Fruit fly (Drosophila melanogaster) whole organism, embryonic: Measurements from ENCODE around the gene CG4041.

Experiments
- CG10267 ChIP-seq: fragments of 200-800 bp; sonication (Bioruptor generic); optimal IDR thresholded peaks from 2 replicates; lab custom pipeline; 2018; ENCODE audit warnings: missing biosample characterization, mild to moderate bottlenecking, missing genetic modification characterization, moderate library complexity
- CG10565 ChIP-seq: fragments of 200-800 bp; sonication (Bioruptor generic); optimal IDR thresholded peaks from 3 replicates; lab custom pipeline; 2016; ENCODE audit warnings: missing biosample characterization, mild to moderate bottlenecking, missing genetic modification characterization
- CG11085 ChIP-seq: fragments of 200-800 bp; sonication (Bioruptor generic); IDR thresholded peaks from 2 replicates; pipeline ENCODE4 v1.3.6; 2022; ENCODE audit warnings: missing biosample characterization, missing genetic modification characterization
- CG11456 ChIP-seq: fragments of 200-800 bp; sonication (Bioruptor generic); IDR thresholded peaks from 3 replicates; pipeline ENCODE4 v1.3.6; 2022; ENCODE audit warnings: missing biosample characterization, missing genetic modification characterization
- CG11723 ChIP-seq: fragments of 200-800 bp; sonication (Bioruptor generic); optimal IDR thresholded peaks from 2 replicates; lab custom pipeline; 2017; ENCODE audit warnings: missing biosample characterization, mild to moderate bottlenecking, missing genetic modification characterization
- CG13287 ChIP-seq: fragments of 200-800 bp; sonication (Bioruptor generic); IDR thresholded peaks from 2 replicates; pipeline ENCODE4 v1.3.6; 2022; ENCODE audit warnings: missing biosample characterization, missing genetic modification characterization; ENCODE audit not compliant: partially characterized antibody
- CG16815 ChIP-seq: fragments of 200-800 bp; sonication (Bioruptor generic); optimal IDR thresholded peaks from 3 replicates; lab custom pipeline; 2017; ENCODE audit warnings: missing biosample characterization, mild to moderate bottlenecking, missing genetic modification characterization
- CG17328 ChIP-seq: fragments of 200-800 bp; sonication (Bioruptor generic); IDR thresholded peaks from 2 replicates; pipeline ENCODE4 v1.3.6; 2022; ENCODE audit warnings: missing biosample characterization, missing genetic modification characterization
- CG17568 ChIP-seq: fragments of 200-800 bp; sonication (Bioruptor generic); optimal IDR thresholded peaks from 2 replicates; lab custom pipeline; 2018; ENCODE audit warnings: missing biosample characterization, mild to moderate bottlenecking, missing genetic modification characterization, moderate library complexity
- CG1792 ChIP-seq: fragments of 200-800 bp; sonication (Bioruptor generic); optimal IDR thresholded peaks from 2 replicates; lab custom pipeline; 2016; ENCODE audit warnings: missing biosample characterization, missing genetic modification characterization
- CG2202 ChIP-seq: fragments of 200-800 bp; sonication (Bioruptor generic); optimal IDR thresholded peaks from 2 replicates; lab custom pipeline; 2018; ENCODE audit warnings: missing biosample characterization, mild to moderate bottlenecking, missing genetic modification characterization
- CG33213 ChIP-seq: fragments of 200-800 bp; sonication (Bioruptor generic); optimal IDR thresholded peaks from 3 replicates; lab custom pipeline; 2016; ENCODE audit warnings: missing biosample characterization, missing genetic modification characterization
- CG34422 ChIP-seq: fragments of 200-800 bp; sonication (Bioruptor generic); IDR thresholded peaks from 3 replicates; pipeline ENCODE4 v1.3.6; 2022; ENCODE audit warnings: missing biosample characterization, missing genetic modification characterization
- CG6813 ChIP-seq: fragments of 200-800 bp; sonication (Bioruptor generic); optimal IDR thresholded peaks from 2 replicates; lab custom pipeline; 2017; ENCODE audit warnings: missing biosample characterization, missing genetic modification characterization, mild to moderate bottlenecking, moderate library complexity, missing genetic modification reagents
- CG7271 ChIP-seq: fragments of 200-800 bp; sonication (Bioruptor generic); optimal IDR thresholded peaks from 2 replicates; lab custom pipeline; 2018; ENCODE audit warnings: missing biosample characterization, mild to moderate bottlenecking, missing genetic modification characterization, moderate library complexity
- CG9437 ChIP-seq: fragments of 200-800 bp; sonication (Bioruptor generic); optimal IDR thresholded peaks from 2 replicates; lab custom pipeline; 2018; ENCODE audit warnings: missing biosample characterization, mild to moderate bottlenecking, missing genetic modification characterization
- CG9797 ChIP-seq: fragments of 200-800 bp; sonication (Bioruptor generic); optimal IDR thresholded peaks from 3 replicates; lab custom pipeline; 2018; ENCODE audit warnings: missing biosample characterization, mild to moderate bottlenecking, missing genetic modification characterization
- D ChIP-seq, 2 experiments: fragments of 200-800 bp in 1 of 2; fragments of >200 bp in 1 of 2; sonication (Bioruptor generic) in 1 of 2; optimal IDR thresholded peaks; 2 replicates in 1 of 2; 3 replicates in 1 of 2; lab custom pipeline; 2017; ENCODE audit warnings: mild to moderate bottlenecking in 1 of 2, missing biosample characterization in 1 of 2, missing genetic modification characterization in 1 of 2, missing genetic modification reagents in 1 of 2
- Dfd ChIP-seq, 2 experiments: fragments of >200 bp; optimal IDR thresholded peaks; 2 replicates each; lab custom pipeline; 2017; ENCODE audit warnings: missing biosample characterization in 2 of 2, missing genetic modification characterization in 2 of 2
- Eip74EF ChIP-seq, 2 experiments: fragments of 200-800 bp in 1 of 2; fragments of >200 bp in 1 of 2; sonication (Bioruptor generic) in 1 of 2; optimal IDR thresholded peaks; 2 replicates each; lab custom pipeline; 2017 to 2019; ENCODE audit warnings: missing biosample characterization in 2 of 2, missing genetic modification characterization in 2 of 2, mild to moderate bottlenecking in 1 of 2, moderate library complexity in 1 of 2
- Hand ChIP-seq: fragments of 200-800 bp; sonication (Bioruptor generic); optimal IDR thresholded peaks from 2 replicates; lab custom pipeline; 2017; ENCODE audit warnings: mild to moderate bottlenecking, missing biosample characterization, missing genetic modification reagents, missing genetic modification characterization
- Hey ChIP-seq: fragments of 200-800 bp; sonication (Bioruptor generic); optimal IDR thresholded peaks from 3 replicates; lab custom pipeline; 2018; ENCODE audit warnings: missing biosample characterization, mild to moderate bottlenecking, missing genetic modification characterization
- Jarid2 ChIP-seq: fragments of 200-800 bp; sonication (Bioruptor generic); optimal IDR thresholded peaks from 3 replicates; lab custom pipeline; 2017; ENCODE audit warnings: mild to moderate bottlenecking, missing biosample characterization, missing genetic modification reagents, missing genetic modification characterization
- MBD-R2 ChIP-seq: fragments of 200-800 bp; sonication (Bioruptor generic); IDR thresholded peaks from 2 replicates; pipeline ENCODE4 v1.3.6; 2022; ENCODE audit warnings: missing biosample characterization, missing genetic modification characterization
- MESR4 ChIP-seq: fragments of 200-800 bp; sonication (Bioruptor generic); optimal IDR thresholded peaks from 2 replicates; lab custom pipeline; 2018; ENCODE audit warnings: missing biosample characterization, mild to moderate bottlenecking, missing genetic modification characterization, moderate library complexity
- Mad ChIP-seq: fragments of 200-800 bp; sonication (Bioruptor generic); optimal IDR thresholded peaks from 2 replicates; lab custom pipeline; 2016; ENCODE audit warnings: missing biosample characterization, missing genetic modification characterization
- Med ChIP-seq: fragments of 200-800 bp; sonication (Bioruptor generic); peaks from one replicate; lab custom pipeline; 2016; ENCODE audit warnings: missing biosample characterization, missing genetic modification characterization, mild to moderate bottlenecking, inconsistent platforms, moderate library complexity
- Oaz ChIP-seq: fragments of 200-800 bp; sonication (Bioruptor generic); IDR thresholded peaks from 2 replicates; pipeline ENCODE4 v1.3.6; 2022; ENCODE audit warnings: missing biosample characterization, missing genetic modification characterization
- Rx ChIP-seq: fragments of 200-800 bp; sonication (Bioruptor generic); IDR thresholded peaks from 2 replicates; pipeline ENCODE4 v1.3.6; 2022; ENCODE audit warnings: missing biosample characterization, missing genetic modification characterization
- Six4 ChIP-seq: fragments of 200-800 bp; sonication (Bioruptor generic); optimal IDR thresholded peaks from 2 replicates; lab custom pipeline; 2016; ENCODE audit warnings: missing biosample characterization, missing genetic modification characterization
- ase ChIP-seq: fragments of 200-800 bp; sonication (Bioruptor generic); IDR thresholded peaks from 3 replicates; pipeline ENCODE4 v1.3.6; 2022; ENCODE audit warnings: missing biosample characterization, missing genetic modification characterization
- cad ChIP-seq: fragments of >200 bp; optimal IDR thresholded peaks from 2 replicates; lab custom pipeline; 2017; ENCODE audit warnings: missing biosample characterization, missing genetic modification characterization
- esg ChIP-seq: fragments of 200-800 bp; sonication (Bioruptor generic); conservative IDR thresholded peaks from 2 replicates; pipeline ENCODE4 v1.3.6; 2022; ENCODE audit warnings: missing biosample characterization, missing genetic modification characterization
- eve ChIP-seq, 2 experiments: fragments of >200 bp; optimal IDR thresholded peaks; 2 replicates each; lab custom pipeline; 2017; ENCODE audit warnings: missing biosample characterization in 2 of 2, missing genetic modification characterization in 2 of 2
- fd102C ChIP-seq: fragments of 200-800 bp; sonication (Bioruptor generic); optimal IDR thresholded peaks from 2 replicates; lab custom pipeline; 2018; ENCODE audit warnings: missing biosample characterization, mild to moderate bottlenecking, missing genetic modification characterization, moderate library complexity
- gem ChIP-seq: fragments of 200-800 bp; sonication (Bioruptor generic); optimal IDR thresholded peaks from 2 replicates; lab custom pipeline; 2019; ENCODE audit warnings: missing biosample characterization, mild to moderate bottlenecking, missing genetic modification characterization, moderate library complexity
- gro ChIP-seq: fragments of 200-800 bp; sonication (Bioruptor generic); optimal IDR thresholded peaks from 2 replicates; lab custom pipeline; 2016; ENCODE audit warnings: missing biosample characterization, missing genetic modification characterization
- jumu ChIP-seq: fragments of 200-800 bp; sonication (Bioruptor generic); optimal IDR thresholded peaks from 3 replicates; lab custom pipeline; 2016; ENCODE audit warnings: missing biosample characterization, missing genetic modification characterization
- nerfin-2 ChIP-seq: fragments of 200-800 bp; sonication (Bioruptor generic); IDR thresholded peaks from 2 replicates; pipeline ENCODE4 v1.3.6; 2022; ENCODE audit warnings: missing biosample characterization, missing genetic modification characterization; ENCODE audit not compliant: partially characterized antibody
- org-1 ChIP-seq: fragments of 200-800 bp; sonication (Bioruptor generic); optimal IDR thresholded peaks from 2 replicates; lab custom pipeline; 2017; ENCODE audit warnings: missing biosample characterization, missing genetic modification characterization
- pum ChIP-seq: fragments of 200-800 bp; sonication (Bioruptor generic); optimal IDR thresholded peaks from 2 replicates; lab custom pipeline; 2016; ENCODE audit warnings: missing biosample characterization, missing genetic modification characterization
- sna ChIP-seq: fragments of 200-800 bp; sonication (Bioruptor generic); IDR thresholded peaks from 2 replicates; pipeline ENCODE4 v1.3.6; 2022; ENCODE audit warnings: missing biosample characterization, missing genetic modification characterization; ENCODE audit not compliant: partially characterized antibody
- sqz ChIP-seq: fragments of 200-800 bp; sonication (Bioruptor generic); optimal IDR thresholded peaks from 3 replicates; lab custom pipeline; 2018; ENCODE audit warnings: missing biosample characterization, mild to moderate bottlenecking, missing genetic modification characterization
- ssp ChIP-seq: fragments of 200-800 bp; sonication (Bioruptor generic); IDR thresholded peaks from 2 replicates; pipeline ENCODE4 v1.3.6; 2022; ENCODE audit warnings: missing biosample characterization, missing genetic modification characterization
- ttk ChIP-seq: fragments of 200-800 bp; sonication (Bioruptor generic); IDR thresholded peaks from 2 replicates; pipeline ENCODE4 v2.1.2; 2022; ENCODE audit warnings: missing biosample characterization, missing genetic modification characterization
- wor ChIP-seq: fragments of 200-800 bp; sonication (Bioruptor generic); IDR thresholded peaks from 2 replicates; pipeline ENCODE4 v1.3.6; 2022; ENCODE audit warnings: missing biosample characterization, missing genetic modification characterization
- yki ChIP-seq: fragments of >200 bp; optimal IDR thresholded peaks from 3 replicates; lab custom pipeline; 2018
- zfh2 ChIP-seq: fragments of 200-800 bp; sonication (Bioruptor generic); optimal IDR thresholded peaks from 2 replicates; lab custom pipeline; 2016; ENCODE audit warnings: missing biosample characterization, missing genetic modification characterization

Gene CG4041

dm6 chrX:4919040-4919881 is 1.0 kb upstream of the CG4041 start (continued):
- TF ChIP-seq nerfin-2 (no peak), CG17328 (peak; percentile 87), Rx (GFP tag; lab: Robert Waterston, UW) (peak; percentile 83), MBD-R2 (GFP tag; lab: Robert Waterston, UW) (peak; percentile 54; the same call in 1 of the 2 replicates), org-1 (GFP tag; lab: Kevin White, UChicago) (peak; percentile 91), CG10565 (no peak), Jarid2 (peak; percentile 17), gro (peak; percentile 79), Eip74EF (GFP tag; optimal IDR thresholded peaks at IDR 0.05; lab: Kevin White, UChicago) (peak in 1 of 2 experiments; percentile 44), CG9797 (GFP tag; lab: Kevin White, UChicago) (no peak), Six4 (GFP tag; lab: Kevin White, UChicago) (peak; percentile 48), yki (lab: Kevin White, UChicago) (no peak), CG9437 (peak; percentile 71), sna (GFP tag; lab: Robert Waterston, UW) (no peak), CG34422 (GFP tag; lab: Robert Waterston, UW) (peak; percentile 87), CG16815 (GFP tag; lab: Kevin White, UChicago) (peak; percentile 69), CG6813 (GFP tag; lab: Kevin White, UChicago) (peak; percentile 35), zfh2 (peak; percentile 75), CG11085 (peak; percentile 75), Hand (GFP tag; lab: Kevin White, UChicago) (peak; percentile 2), CG13287 (GFP tag; lab: Robert Waterston, UW) (no peak), Dfd (GFP tag; optimal IDR thresholded peaks at IDR 0.05; lab: Kevin White, UChicago) (no peak), ssp (peak; percentile 81), CG33213 (peak; percentile 65), CG7271 (tag; lab: Kevin White, UChicago) (no peak), CG11456 (peak; percentile 94), CG10267 (tag; lab: Kevin White, UChicago) (peak; percentile 17), CG17568 (GFP tag; lab: Kevin White, UChicago) (no peak), ase (peak; percentile 84), Oaz (GFP tag; lab: Robert Waterston, UW) (peak; percentile 79), MESR4 (no peak), fd102C (no peak), Hey (tag; lab: Kevin White, UChicago) (no peak), cad (no peak), jumu (GFP tag; lab: Kevin White, UChicago) (peak; percentile 90), esg (GFP tag; lab: Robert Waterston, UW) (peak; percentile 88), CG2202 (tag; lab: Kevin White, UChicago) (peak; percentile 28), ttk (GFP tag; lab: Robert Waterston, UW) (peak; percentile 89), pum (GFP tag; lab: Kevin White, UChicago) (peak; percentile 82), sqz (GFP tag; lab: Kevin White, UChicago) (no peak), wor (GFP tag; lab: Robert Waterston, UW) (peak; percentile 73), gem (tag; lab: Kevin White, UChicago) (peak; percentile 86), CG1792 (GFP tag; lab: Kevin White, UChicago) (peak; percentile 76), eve (GFP tag; optimal IDR thresholded peaks at IDR 0.05; lab: Kevin White, UChicago) (no peak), CG11723 (GFP tag; lab: Kevin White, UChicago) (peak; percentile 43), Med (GFP tag; lab: Kevin White, UChicago) (peak; percentile 98), D (optimal IDR thresholded peaks at IDR 0.05; lab: Kevin White, UChicago) (no peak), D (GFP tag; optimal IDR thresholded peaks at IDR 0.05; lab: Kevin White, UChicago) (peak; percentile 56), Mad (GFP tag; lab: Kevin White, UChicago) (peak; percentile 73)
